Worm (Caenorhabditis elegans) whole organism, L2 larva: ENCODE measurements around the gene F47B10.3.

Source experiments
- C34F6.9 ChIP-seq: fragments of 150-350 bp; optimal IDR thresholded peaks from 2 replicates; lab custom pipeline; 2014; ENCODE audit warnings: missing biosample characterization, missing genetic modification characterization
- F13H6.1 ChIP-seq: sonication (generic microtip); optimal IDR thresholded peaks from 2 replicates; lab custom pipeline; 2016; ENCODE audit warnings: missing genetic modification characterization, missing compliant biosample characterization
- R02D3.7 ChIP-seq: fragments of 150-350 bp; optimal IDR thresholded peaks from 2 replicates; lab custom pipeline; 2014; ENCODE audit warnings: missing biosample characterization, missing genetic modification characterization
- Y55F3AM.14 ChIP-seq: fragments of 200-800 bp; sonication (Bioruptor generic); optimal IDR thresholded peaks from 2 replicates; lab custom pipeline; 2018; ENCODE audit warnings: mild to moderate bottlenecking, missing genetic modification characterization, missing compliant biosample characterization
- aly-2 ChIP-seq: fragments of 150-350 bp; optimal IDR thresholded peaks from 2 replicates; lab custom pipeline; 2014; ENCODE audit warnings: missing biosample characterization, missing genetic modification characterization
- blmp-1 ChIP-seq: sonication (generic microtip); optimal IDR thresholded peaks from 2 replicates; lab custom pipeline; 2017; ENCODE audit warnings: missing genetic modification characterization, mild to moderate bottlenecking, missing compliant biosample characterization, antibody characterized with exemption, moderate library complexity; ENCODE audit not compliant: insufficient read depth
- ceh-16 ChIP-seq: fragments of 150-350 bp; optimal IDR thresholded peaks from 2 replicates; lab custom pipeline; 2014; ENCODE audit warnings: missing biosample characterization, missing genetic modification characterization
- ceh-82 ChIP-seq: fragments of 150-350 bp; optimal IDR thresholded peaks from 2 replicates; lab custom pipeline; 2014; ENCODE audit warnings: missing biosample characterization, missing genetic modification characterization
- crh-2 ChIP-seq: sonication (generic microtip); optimal IDR thresholded peaks from 2 replicates; lab custom pipeline; 2017; ENCODE audit warnings: missing biosample characterization, missing genetic modification characterization
- egl-27 ChIP-seq: sonication (generic microtip); optimal IDR thresholded peaks from 3 replicates; lab custom pipeline; 2017; ENCODE audit warnings: missing biosample characterization, missing genetic modification reagents, missing genetic modification characterization
- elt-1 ChIP-seq: fragments of 150-350 bp; optimal IDR thresholded peaks from 2 replicates; lab custom pipeline; 2014; ENCODE audit warnings: missing biosample characterization, missing genetic modification characterization
- fos-1 ChIP-seq: fragments of 150-350 bp; optimal IDR thresholded peaks from 2 replicates; lab custom pipeline; 2014; ENCODE audit warnings: missing biosample characterization, missing genetic modification characterization
- gmeb-1 ChIP-seq: fragments of 150-350 bp; optimal IDR thresholded peaks from 2 replicates; lab custom pipeline; 2014; ENCODE audit warnings: missing biosample characterization, missing genetic modification characterization
- lin-11 ChIP-seq: fragments of 150-350 bp; sonication (generic microtip); optimal IDR thresholded peaks from 2 replicates; lab custom pipeline; 2014; ENCODE audit warnings: missing biosample characterization, missing genetic modification characterization, inconsistent platforms, mixed read lengths
- lin-13 ChIP-seq: fragments of 150-350 bp; optimal IDR thresholded peaks from 2 replicates; lab custom pipeline; 2014; ENCODE audit warnings: missing biosample characterization, missing genetic modification reagents, missing genetic modification characterization
- lin-39 ChIP-seq: fragments of 150-350 bp; optimal IDR thresholded peaks from 2 replicates; lab custom pipeline; 2014; ENCODE audit warnings: missing biosample characterization, missing genetic modification reagents, missing genetic modification characterization
- lsy-2 ChIP-seq, 2 experiments: fragments of 150-350 bp in 1 of 2; sonication (generic microtip) in 1 of 2; optimal IDR thresholded peaks; 2 replicates each; lab custom pipeline; 2014 to 2017; ENCODE audit warnings: missing biosample characterization in 2 of 2, missing genetic modification characterization in 2 of 2
- mab-5 ChIP-seq: fragments of 150-350 bp; optimal IDR thresholded peaks from 2 replicates; lab custom pipeline; 2014; ENCODE audit warnings: missing biosample characterization, missing genetic modification characterization
- mbf-1 ChIP-seq: sonication (generic microtip); optimal IDR thresholded peaks from 2 replicates; lab custom pipeline; 2017; ENCODE audit warnings: missing biosample characterization, missing genetic modification characterization
- nhr-11 ChIP-seq: fragments of 150-350 bp; optimal IDR thresholded peaks from 2 replicates; lab custom pipeline; 2014; ENCODE audit warnings: missing biosample characterization, missing genetic modification characterization
- nhr-129 ChIP-seq: fragments of 150-350 bp; optimal IDR thresholded peaks from 2 replicates; lab custom pipeline; 2014; ENCODE audit warnings: missing biosample characterization, missing genetic modification characterization
- nhr-21 ChIP-seq: fragments of 150-350 bp; optimal IDR thresholded peaks from 2 replicates; lab custom pipeline; 2014; ENCODE audit warnings: missing biosample characterization, missing genetic modification characterization
- nhr-23 ChIP-seq: fragments of 150-350 bp; optimal IDR thresholded peaks from 2 replicates; lab custom pipeline; 2014; ENCODE audit warnings: missing biosample characterization, missing genetic modification reagents, missing genetic modification characterization
- nhr-25 ChIP-seq: fragments of 150-350 bp; sonication (generic microtip); optimal IDR thresholded peaks from 3 replicates; lab custom pipeline; 2014; ENCODE audit warnings: missing biosample characterization, missing genetic modification characterization
- peb-1 ChIP-seq: fragments of 150-350 bp; optimal IDR thresholded peaks from 2 replicates; lab custom pipeline; 2014; ENCODE audit warnings: missing biosample characterization, missing genetic modification characterization
- skn-1 ChIP-seq: sonication (generic microtip); optimal IDR thresholded peaks from 2 replicates; lab custom pipeline; 2017; ENCODE audit warnings: missing biosample characterization, missing genetic modification characterization
- sma-3 ChIP-seq: sonication (generic microtip); optimal IDR thresholded peaks from 2 replicates; lab custom pipeline; 2016; ENCODE audit warnings: missing genetic modification reagents, missing genetic modification characterization, missing compliant biosample characterization
- sma-9 ChIP-seq, 2 experiments: fragments of 150-350 bp in 1 of 2; sonication (generic microtip) in 1 of 2; optimal IDR thresholded peaks; 2 replicates each; lab custom pipeline; 2014 to 2016; ENCODE audit warnings: missing genetic modification characterization in 2 of 2, mild to moderate bottlenecking in 1 of 2, missing biosample characterization in 1 of 2, missing compliant biosample characterization in 1 of 2, missing genetic modification reagents in 1 of 2, moderate library complexity in 1 of 2
- snpc-4 ChIP-seq: fragments of 150-350 bp; optimal IDR thresholded peaks from 2 replicates; lab custom pipeline; 2014; ENCODE audit warnings: missing biosample characterization, missing genetic modification characterization
- unc-55 ChIP-seq: fragments of 150-350 bp; sonication (generic microtip); optimal IDR thresholded peaks from 3 replicates; lab custom pipeline; 2014; ENCODE audit warnings: missing biosample characterization, missing genetic modification reagents, missing genetic modification characterization
- zag-1 ChIP-seq: fragments of 150-350 bp; optimal IDR thresholded peaks from 2 replicates; lab custom pipeline; 2014; ENCODE audit warnings: missing biosample characterization, missing genetic modification characterization
- ztf-11 ChIP-seq: sonication (generic microtip); optimal IDR thresholded peaks from 2 replicates; lab custom pipeline; 2017; ENCODE audit warnings: missing biosample characterization, missing genetic modification characterization

The F47B10.3 gene

DNA sequence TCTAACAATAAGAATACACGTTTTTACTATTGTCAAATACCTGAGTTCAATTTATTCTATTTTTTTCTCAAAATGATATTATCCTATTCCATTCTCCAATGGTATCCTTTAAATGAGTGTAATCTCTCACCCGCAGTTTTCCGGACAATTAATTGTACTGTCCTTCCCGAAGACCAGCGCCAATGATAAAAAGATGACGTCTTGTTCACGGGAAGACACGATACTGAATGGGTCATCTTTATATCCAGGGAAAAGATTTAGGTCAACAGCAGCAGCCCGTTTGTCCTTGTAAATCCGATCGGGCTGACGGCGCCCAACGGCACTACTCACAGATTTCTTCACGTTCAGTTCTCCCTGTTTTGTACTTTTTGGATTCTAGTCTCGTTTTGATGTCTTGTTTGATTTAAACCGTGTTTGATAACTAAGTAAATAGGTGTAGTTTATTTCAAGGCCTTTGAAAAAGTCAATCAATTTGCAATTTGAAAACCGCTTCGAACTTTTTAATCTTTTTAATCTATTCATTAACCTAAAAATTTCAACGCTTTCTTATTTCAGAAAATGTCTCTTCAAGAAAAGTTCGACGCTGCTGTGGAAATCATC lies 10.8 kb downstream of the F47B10.3 start, which contains the start of gene acbp-3:
TSS of gene acbp-3 (plus strand) at position 550 of the 600 bp plus-strand sequence.
- no peak for TF ChIP-seq lsy-2 (tag; optimal IDR thresholded peaks at IDR 0.05; lab: Kevin White, UChicago)
- peak; percentile 25 for TF ChIP-seq fos-1 (tag; lab: Kevin White, UChicago)
- TF ChIP-seq zag-1 (tag; lab: Kevin White, UChicago): no peak
- TF ChIP-seq lin-13 (GFP tag; lab: Kevin White, UChicago): no peak
- TF ChIP-seq Y55F3AM.14 (GFP tag; lab: Kevin White, UChicago): no peak
- no peak for TF ChIP-seq crh-2 (tag; lab: Kevin White, UChicago)
- no peak for TF ChIP-seq nhr-25
- no peak for TF ChIP-seq egl-27
- no peak for TF ChIP-seq ceh-16 (tag; lab: Kevin White, UChicago)
- peak; percentile 32 for TF ChIP-seq nhr-21 (tag; lab: Kevin White, UChicago)
- no peak for TF ChIP-seq elt-1 (tag; lab: Kevin White, UChicago)

DNA sequence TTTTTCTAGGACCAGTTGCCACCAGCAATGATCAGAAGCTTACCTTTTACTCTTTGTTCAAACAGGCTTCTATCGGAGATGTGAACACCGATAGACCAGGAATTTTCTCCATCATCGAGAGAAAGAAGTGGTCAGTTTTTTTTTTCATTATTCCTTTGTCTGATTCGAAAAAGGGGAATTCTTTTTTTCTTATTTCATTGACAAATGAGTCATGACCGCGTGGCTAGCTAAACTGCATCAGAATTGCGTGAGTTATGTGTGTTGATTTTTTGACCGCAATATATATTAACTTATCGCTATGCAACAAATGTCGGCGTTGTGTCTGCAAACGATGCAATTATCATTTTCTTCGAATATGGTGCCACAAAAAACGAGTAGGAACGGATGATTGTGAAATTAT lies 11.4 kb downstream of the F47B10.3 start:
- no peak for TF ChIP-seq nhr-11 (tag; lab: Kevin White, UChicago)
- peak; percentile 35 for TF ChIP-seq sma-9 (GFP tag; optimal IDR thresholded peaks at IDR 0.05; lab: Kevin White, UChicago)
- no peak for TF ChIP-seq sma-9 (tag; optimal IDR thresholded peaks at IDR 0.05; lab: Kevin White, UChicago)
- no peak for TF ChIP-seq mbf-1 (tag; lab: Kevin White, UChicago)
- no peak for TF ChIP-seq gmeb-1
- TF ChIP-seq crh-2 (tag; lab: Kevin White, UChicago): no peak
- TF ChIP-seq lin-39 (tag; lab: Kevin White, UChicago): no peak
- no peak for TF ChIP-seq R02D3.7
- no peak for TF ChIP-seq zag-1 (tag; lab: Kevin White, UChicago)
- no peak for TF ChIP-seq blmp-1 (tag; lab: Kevin White, UChicago)
- TF ChIP-seq sma-3 (GFP tag; lab: Kevin White, UChicago): no peak
- TF ChIP-seq fos-1 (tag; lab: Kevin White, UChicago): peak; percentile 66
- no peak for TF ChIP-seq F13H6.1
- no peak for TF ChIP-seq nhr-21 (tag; lab: Kevin White, UChicago)
- no peak for TF ChIP-seq unc-55 (GFP tag; lab: Kevin White, UChicago)
- TF ChIP-seq ceh-82 (tag; lab: Kevin White, UChicago): no peak

DNA sequence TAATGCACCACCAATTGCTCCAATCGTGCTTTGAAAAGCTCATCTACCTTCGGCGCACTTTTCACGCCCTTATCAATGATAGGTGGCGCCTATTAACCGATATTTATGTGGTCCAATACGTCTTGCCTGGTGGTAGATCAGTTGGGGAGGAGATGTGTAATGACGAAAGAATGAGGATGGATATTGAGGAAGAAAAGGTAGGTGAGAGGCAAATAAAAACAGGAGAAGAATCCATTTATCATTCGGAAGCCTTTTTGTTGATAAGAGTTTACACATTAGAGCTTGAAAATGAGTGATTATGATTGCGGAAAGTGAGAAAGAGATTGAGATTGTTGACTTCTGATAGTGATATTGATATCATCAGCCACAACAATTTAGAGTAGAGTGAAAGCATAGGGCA lies 15.4 kb downstream of the F47B10.3 start:
- no peak for TF ChIP-seq nhr-23
- TF ChIP-seq mab-5 (tag; lab: Kevin White, UChicago): peak; percentile 19

DNA sequence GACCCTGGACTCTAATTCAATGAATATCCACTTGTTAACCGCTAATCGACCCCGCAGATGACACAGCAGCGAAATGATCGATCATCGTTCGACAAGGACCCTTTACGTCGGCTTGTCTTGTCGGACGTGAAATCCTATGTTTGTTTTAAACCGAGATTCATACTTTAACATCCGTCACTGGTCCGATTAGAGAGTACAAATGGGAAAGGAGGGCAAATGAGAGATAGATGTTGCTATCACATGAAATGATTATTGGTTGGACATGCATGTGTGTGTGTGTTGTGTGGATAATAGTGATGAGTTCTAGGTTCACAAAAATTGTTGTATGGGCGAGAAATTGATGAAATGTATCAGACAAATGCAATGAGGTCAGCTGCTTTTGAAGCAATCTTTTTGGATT lies 17.7 kb downstream of the F47B10.3 start:
- TF ChIP-seq nhr-129 (tag; lab: Kevin White, UChicago) (peak; percentile 68), sma-3 (GFP tag; lab: Kevin White, UChicago) (no peak), lin-11 (tag; lab: Kevin White, UChicago) (no peak), unc-55 (GFP tag; lab: Kevin White, UChicago) (no peak), sma-9 (GFP tag; optimal IDR thresholded peaks at IDR 0.05; lab: Kevin White, UChicago) (peak; percentile 13), sma-9 (tag; optimal IDR thresholded peaks at IDR 0.05; lab: Kevin White, UChicago) (no peak), F13H6.1 (peak; percentile 34), lsy-2 (tag; optimal IDR thresholded peaks at IDR 0.05; lab: Kevin White, UChicago) (peak in 1 of 2 experiments; percentile 35), gmeb-1 (no peak), ztf-11 (tag; lab: Kevin White, UChicago) (no peak), C34F6.9 (tag; lab: Kevin White, UChicago) (no peak), elt-1 (tag; lab: Kevin White, UChicago) (no peak)

DNA sequence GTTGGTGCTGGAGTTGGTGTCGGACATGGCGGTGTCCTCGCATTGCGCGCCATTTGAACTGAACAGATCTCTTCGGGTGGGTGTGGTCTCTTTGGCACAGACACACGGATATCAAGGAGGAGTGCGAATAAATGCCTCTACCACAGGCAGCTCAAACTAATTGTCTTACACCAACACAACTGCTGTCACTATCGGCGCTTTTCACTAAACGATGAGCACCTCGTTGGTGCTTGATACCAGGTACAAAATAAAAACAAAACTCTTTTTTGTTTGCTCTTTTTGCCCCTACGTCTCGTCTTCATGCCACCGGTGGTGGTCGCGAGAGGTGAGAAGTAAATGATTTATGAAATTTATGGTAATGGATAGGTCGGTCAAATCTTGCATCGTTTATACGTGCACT lies 18.7 kb downstream of the F47B10.3 start, which contains the start of gene F47B10.8:
TSS of gene F47B10.8 (minus strand) at position 101 of the 400 bp plus-strand sequence.
- TF ChIP-seq sma-9 (GFP tag; optimal IDR thresholded peaks at IDR 0.05; lab: Kevin White, UChicago): peak; percentile 2
- TF ChIP-seq sma-9 (tag; optimal IDR thresholded peaks at IDR 0.05; lab: Kevin White, UChicago): no peak
- TF ChIP-seq lin-39 (tag; lab: Kevin White, UChicago): no peak

DNA sequence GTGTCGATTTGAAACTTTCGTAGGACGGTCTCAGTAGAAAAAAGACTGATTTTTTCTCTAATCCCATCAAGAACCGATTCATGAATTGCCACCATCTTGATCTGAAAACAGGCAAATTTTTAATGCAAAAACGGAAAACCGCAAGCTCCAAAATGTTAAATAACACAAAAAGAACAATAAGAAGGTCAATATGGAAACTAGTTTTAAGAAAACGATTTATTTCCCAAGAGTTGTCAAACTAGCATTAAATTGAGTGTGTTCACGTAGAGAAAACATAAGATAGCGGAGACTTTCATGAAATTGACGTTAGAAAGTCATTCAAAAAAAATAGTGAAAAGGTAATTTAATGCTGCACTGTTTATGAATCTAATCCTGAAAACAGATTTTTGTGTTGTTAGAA lies 22.0 kb downstream of the F47B10.3 start, which contains the start of gene F47B10.9:
TSS of gene F47B10.9 (minus strand) at position 101 of the 400 bp plus-strand sequence.
- TF ChIP-seq crh-2 (tag; lab: Kevin White, UChicago): no peak
- TF ChIP-seq sma-3 (GFP tag; lab: Kevin White, UChicago): no peak
- TF ChIP-seq ceh-82 (tag; lab: Kevin White, UChicago): no peak
- no peak for TF ChIP-seq aly-2 (tag; lab: Kevin White, UChicago)
- TF ChIP-seq snpc-4 (tag; lab: Kevin White, UChicago): no peak
- no peak for TF ChIP-seq skn-1 (tag; lab: Kevin White, UChicago)
- no peak for TF ChIP-seq peb-1
